1 fruit fly cellular context compared by ENCODE assay signal in genomic region chr3L:22886939-22887338, dm6.
A peak's percentile ranks its signal among the peaks of the same experiment; 100 is the strongest.
TF ChIP-seq lines count a peak whose summit lies in the region.

No protein-coding gene starts in this region.

TF ChIP-seq in whole organism, embryonic, 481 proteins besides CTCF, POLR2A, EP300 and RAD21 (continued from another document):
- TF ChIP-seq chinmo (GFP tag; IDR thresholded peaks at IDR 0.05; lab: Robert Waterston, UW; ENCODE audit: partially characterized antibody) (0 out of 4 replicates have a peak, but pooled peaks have one; percentile 57), CG2678 (tag; optimal IDR thresholded peaks at IDR 0.05; lab: Kevin White, UChicago) (no peak), pnt (GFP tag; optimal IDR thresholded peaks at IDR 0.05; lab: Kevin White, UChicago) (no peak), exex (tag; optimal IDR thresholded peaks at IDR 0.05; lab: Kevin White, UChicago) (peak; percentile 1), CG2116 (GFP tag; optimal IDR thresholded peaks at IDR 0.05; lab: Kevin White, UChicago) (no peak), GATAe (GFP tag; conservative IDR thresholded peaks at IDR 0.05; lab: Robert Waterston, UW) (peak; percentile 60), abd-A (tag; optimal IDR thresholded peaks at IDR 0.05; lab: Kevin White, UChicago) (no peak), Scr (GFP tag; IDR thresholded peaks at IDR 0.05; lab: Robert Waterston, UW; ENCODE audit: partially characterized antibody) (no peak), CG10274 (GFP tag; optimal IDR thresholded peaks at IDR 0.05; lab: Kevin White, UChicago) (no peak), emc (GFP tag; optimal IDR thresholded peaks at IDR 0.05; lab: Kevin White, UChicago) (no peak), grn (GFP tag; optimal IDR thresholded peaks at IDR 0.05; lab: Kevin White, UChicago) (peak; percentile 85), zen2 (GFP tag; IDR thresholded peaks at IDR 0.05; lab: Robert Waterston, UW; ENCODE audit: partially characterized antibody) (no peak), CG10565 (GFP tag; optimal IDR thresholded peaks at IDR 0.05; lab: Kevin White, UChicago) (no peak), CG2199 (GFP tag; IDR thresholded peaks at IDR 0.05; lab: Robert Waterston, UW) (0 out of 3 replicates have a peak, but pooled peaks have one; percentile 47), Lpt (GFP tag; optimal IDR thresholded peaks at IDR 0.05; lab: Kevin White, UChicago) (no peak), ara (GFP tag; IDR thresholded peaks at IDR 0.05; lab: Robert Waterston, UW) (no peak), Bdp1 (GFP tag; optimal IDR thresholded peaks at IDR 0.05; lab: Kevin White, UChicago) (no peak), Hr51 (GFP tag; optimal IDR thresholded peaks at IDR 0.05; lab: Kevin White, UChicago) (no peak), NC2β (GFP tag; optimal IDR thresholded peaks at IDR 0.05; lab: Kevin White, UChicago) (no peak), nerfin-1 (tag; optimal IDR thresholded peaks at IDR 0.05; lab: Kevin White, UChicago) (no peak), Doc3 (GFP tag; IDR thresholded peaks at IDR 0.05; lab: Robert Waterston, UW; ENCODE audit: partially characterized antibody) (no peak), cwo (GFP tag; optimal IDR thresholded peaks at IDR 0.05; lab: Kevin White, UChicago) (peak; percentile 40)
